Worm (Caenorhabditis elegans): ENCODE results near the gene D2007.1.

The D2007.1 gene

ce11 chrIII:8144574-8145065 lies 10.6 kb upstream of the D2007.1 start, which contains the start of the genes C14B9.8 and mrpl-18 (continued):
- TF ChIP-seq unc-86 (tag; optimal IDR thresholded peaks at IDR 0.05) (peak; percentile 29), gmeb-2 (tag; optimal IDR thresholded peaks at IDR 0.05) (no peak), pha-2 (tag; optimal IDR thresholded peaks at IDR 0.05) (no peak), K02D7.2 (tag; optimal IDR thresholded peaks at IDR 0.05) (no peak), elt-2 (tag; optimal IDR thresholded peaks at IDR 0.05) (peak; percentile 85), tbx-7 (tag; optimal IDR thresholded peaks at IDR 0.05) (peak; percentile 98), unc-3 (GFP tag; conservative IDR thresholded peaks at IDR 0.05) (no peak), unc-3 (tag; optimal IDR thresholded peaks at IDR 0.05) (no peak), syd-9 (tag; optimal IDR thresholded peaks at IDR 0.05) (no peak), zip-5 (tag; optimal IDR thresholded peaks at IDR 0.05) (peak; percentile 88), ahr-1 (tag; optimal IDR thresholded peaks at IDR 0.05) (peak; percentile 56), C08G9.2 (tag; optimal IDR thresholded peaks at IDR 0.05) (peak; percentile 96), nhr-11 (tag; optimal IDR thresholded peaks at IDR 0.05) (no peak), ceh-6 (GFP tag; optimal IDR thresholded peaks at IDR 0.05) (no peak), hlh-8 (tag; optimal IDR thresholded peaks at IDR 0.05) (peak; percentile 81), pax-1 (tag; optimal IDR thresholded peaks at IDR 0.05) (no peak), pros-1 (tag; optimal IDR thresholded peaks at IDR 0.05) (no peak), ceh-2 (tag; optimal IDR thresholded peaks at IDR 0.05) (peak; percentile 94), ceh-48 (tag; optimal IDR thresholded peaks at IDR 0.05) (no peak), npax-4 (tag; optimal IDR thresholded peaks at IDR 0.05) (no peak), lin-11 (tag; optimal IDR thresholded peaks at IDR 0.05) (no peak), Y22D7AL.16 (tag; optimal IDR thresholded peaks at IDR 0.05) (no peak), mec-3 (tag; optimal IDR thresholded peaks at IDR 0.05; ENCODE audit: borderline replicate concordance) (peak; percentile 17), lim-6 (tag; optimal IDR thresholded peaks at IDR 0.05) (peak; percentile 63)

ce11 chrIII:8145971-8146370 lies 9.3 kb upstream of the D2007.1 start:
- TF ChIP-seq syd-9 (tag; optimal IDR thresholded peaks at IDR 0.05) (no peak), fkh-10 (GFP tag; optimal IDR thresholded peaks at IDR 0.05) (no peak), ceh-14 (tag; optimal IDR thresholded peaks at IDR 0.05) (no peak), pat-9 (tag; optimal IDR thresholded peaks at IDR 0.05) (no peak), fax-1 (tag; optimal IDR thresholded peaks at IDR 0.05) (no peak), sox-2 (GFP tag; IDR thresholded peaks at IDR 0.05) (no peak), pha-4 (tag; optimal IDR thresholded peaks at IDR 0.05) (no peak), pag-3 (tag; optimal IDR thresholded peaks at IDR 0.05; ENCODE audit: borderline replicate concordance) (no peak), elt-2 (tag; optimal IDR thresholded peaks at IDR 0.05) (no peak), T23F11.4 (GFP tag; optimal IDR thresholded peaks at IDR 0.05) (no peak), sox-4 (tag; optimal IDR thresholded peaks at IDR 0.05) (no peak), pha-2 (tag; optimal IDR thresholded peaks at IDR 0.05) (no peak), tbx-2 (tag; optimal IDR thresholded peaks at IDR 0.05) (no peak), sdc-2 (tag; optimal IDR thresholded peaks at IDR 0.05) (no peak), tbx-7 (tag; optimal IDR thresholded peaks at IDR 0.05) (no peak), ceh-22 (tag; optimal IDR thresholded peaks at IDR 0.05) (no peak), lim-6 (tag; optimal IDR thresholded peaks at IDR 0.05) (no peak)

- TF ChIP-seq pax-1 (tag; optimal IDR thresholded peaks at IDR 0.05) = no peak
- no peak for TF ChIP-seq unc-3 (GFP tag; conservative IDR thresholded peaks at IDR 0.05)
- no peak for TF ChIP-seq unc-3 (tag; optimal IDR thresholded peaks at IDR 0.05)
Observed at ce11 chrIII:8148751-8149150, 6.5 kb upstream of the D2007.1 start, which contains the start of gene D2007.2. Gene D2007.2 (plus strand): TSS chrIII:8148963.

- no peak for TF ChIP-seq ceh-14 (tag; optimal IDR thresholded peaks at IDR 0.05)
- no peak for TF ChIP-seq gmeb-2 (tag; optimal IDR thresholded peaks at IDR 0.05)
- no peak for TF ChIP-seq ceh-22 (tag; optimal IDR thresholded peaks at IDR 0.05)
- TF ChIP-seq ceh-48 (tag; optimal IDR thresholded peaks at IDR 0.05) = no peak
- TF ChIP-seq unc-3 (GFP tag; conservative IDR thresholded peaks at IDR 0.05) = no peak
- no peak for TF ChIP-seq unc-3 (tag; optimal IDR thresholded peaks at IDR 0.05)
- TF ChIP-seq ceh-2 (tag; optimal IDR thresholded peaks at IDR 0.05) = no peak
- no peak for TF ChIP-seq ref-2 (tag; optimal IDR thresholded peaks at IDR 0.05)
- TF ChIP-seq pag-3 (tag; optimal IDR thresholded peaks at IDR 0.05; ENCODE audit: borderline replicate concordance) = no peak
- TF ChIP-seq npax-4 (tag; optimal IDR thresholded peaks at IDR 0.05) = no peak
- no peak for TF ChIP-seq zip-5 (tag; optimal IDR thresholded peaks at IDR 0.05)
- no peak for TF ChIP-seq nfya-1 (tag; optimal IDR thresholded peaks at IDR 0.05)
- TF ChIP-seq ttx-3 (tag; optimal IDR thresholded peaks at IDR 0.05) = no peak
Observed at ce11 chrIII:8154423-8154822, 843 bp upstream of the D2007.1 start.

Measured in whole organism, late embryonic.